Worm (Caenorhabditis elegans) whole organism, midembryonic: ENCODE results near the gene F25E5.16.

ENCODE experiments used
- T22C8.4 ChIP-seq: fragments of 200-800 bp; sonication (Bioruptor generic); IDR thresholded peaks from 2 replicates; pipeline ENCODE4 v1.3.6; 2022; ENCODE audit warnings: missing genetic modification characterization, missing compliant biosample characterization
- cog-1 ChIP-seq: sonication (generic microtip); optimal IDR thresholded peaks from 2 replicates; lab custom pipeline; 2016; ENCODE audit warnings: missing genetic modification characterization, missing compliant biosample characterization
- flt-1 ChIP-seq: fragments of 200-800 bp; sonication (Bioruptor generic); IDR thresholded peaks from 2 replicates; pipeline ENCODE4 v1.3.6; 2022; ENCODE audit warnings: missing genetic modification characterization, missing compliant biosample characterization
- klf-2 ChIP-seq: fragments of 200-800 bp; sonication (Bioruptor generic); conservative IDR thresholded peaks from 2 replicates; pipeline ENCODE4 v1.3.6; 2022; ENCODE audit warnings: missing genetic modification reagents, missing genetic modification characterization, missing compliant biosample characterization
- med-1 ChIP-seq: sonication (generic microtip); optimal IDR thresholded peaks from 2 replicates; lab custom pipeline; 2017; ENCODE audit warnings: missing genetic modification characterization, mild to moderate bottlenecking, missing compliant biosample characterization, antibody characterized with exemption, missing genetic modification reagents; ENCODE audit not compliant: insufficient read depth
- ref-1 ChIP-seq: fragments of 200-800 bp; sonication (Bioruptor generic); conservative IDR thresholded peaks from 2 replicates; pipeline ENCODE4 v1.3.6; 2022; ENCODE audit warnings: missing genetic modification reagents, missing genetic modification characterization, missing compliant biosample characterization
- tab-1 ChIP-seq: fragments of 200-800 bp; sonication (Bioruptor generic); IDR thresholded peaks from 2 replicates; pipeline ENCODE4 v1.3.6; 2022; ENCODE audit warnings: missing genetic modification characterization, missing compliant biosample characterization
- ztf-23 ChIP-seq: fragments of 200-800 bp; sonication (Bioruptor generic); IDR thresholded peaks from 2 replicates; pipeline ENCODE4 v1.3.6; 2022; ENCODE audit warnings: missing genetic modification reagents, missing genetic modification characterization, missing compliant biosample characterization
- ztf-29 ChIP-seq: fragments of 200-800 bp; sonication (Bioruptor generic); IDR thresholded peaks from 2 replicates; pipeline ENCODE4 v1.3.6; 2022; ENCODE audit warnings: missing genetic modification reagents, missing genetic modification characterization, missing compliant biosample characterization

DNA sequence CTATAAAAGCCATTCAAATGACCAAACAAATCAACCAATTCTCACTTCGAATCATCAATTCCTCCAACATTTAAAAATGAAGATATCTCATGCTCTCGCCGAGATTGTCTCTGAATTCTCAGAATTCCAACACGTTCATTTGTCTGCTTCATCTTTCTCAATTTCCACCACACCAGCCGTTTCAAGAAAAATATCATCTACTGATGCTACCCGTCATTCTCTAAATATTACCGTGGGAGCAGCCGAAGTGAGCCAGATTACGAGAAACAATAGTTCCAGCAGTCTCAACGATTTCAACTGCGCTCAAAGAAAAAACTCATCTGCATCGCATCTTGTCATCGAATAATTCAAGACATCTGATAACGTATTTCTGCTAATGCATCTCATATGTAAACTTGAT, 23.2 kb upstream of the F25E5.16 start, which contains the start of gene F18E3.12:
- TF ChIP-seq ref-1 (GFP tag; lab: Robert Waterston, UW) = no peak
- TF ChIP-seq ztf-29 (GFP tag; lab: Robert Waterston, UW) = no peak
- no peak for TF ChIP-seq med-1
- TF ChIP-seq klf-2 = no peak
- TF ChIP-seq flt-1 (GFP tag; lab: Robert Waterston, UW) = no peak
- no peak for TF ChIP-seq ztf-23 (GFP tag; lab: Robert Waterston, UW)
- no peak for TF ChIP-seq cog-1
- no peak for TF ChIP-seq T22C8.4 (GFP tag; lab: Robert Waterston, UW)
- no peak for TF ChIP-seq tab-1 (GFP tag; lab: Robert Waterston, UW)
